Fruit fly (Drosophila melanogaster): ENCODE data around the gene 825-Oak.
A peak's percentile ranks its signal among the peaks of the same experiment; 100 is the strongest.

825-Oak gene

dm6 chr3L:19446394-19447349, 25.4 kb downstream of the 825-Oak start, which contains the start of the genes CG33062 and Chd3 (continued):
- peak; percentile 31 for TF ChIP-seq CG10209 (GFP tag; optimal IDR thresholded peaks at IDR 0.05)
- TF ChIP-seq CG13775 (GFP tag; optimal IDR thresholded peaks at IDR 0.05): peak; percentile 56
- peak; percentile 60 for TF ChIP-seq phol (tag; optimal IDR thresholded peaks at IDR 0.05)
- no peak for TF ChIP-seq CG4424 (GFP tag; optimal IDR thresholded peaks at IDR 0.05)
- TF ChIP-seq CG2120 (GFP tag; optimal IDR thresholded peaks at IDR 0.05): no peak
- no peak for TF ChIP-seq stc (GFP tag; IDR thresholded peaks at IDR 0.05)

DNA sequence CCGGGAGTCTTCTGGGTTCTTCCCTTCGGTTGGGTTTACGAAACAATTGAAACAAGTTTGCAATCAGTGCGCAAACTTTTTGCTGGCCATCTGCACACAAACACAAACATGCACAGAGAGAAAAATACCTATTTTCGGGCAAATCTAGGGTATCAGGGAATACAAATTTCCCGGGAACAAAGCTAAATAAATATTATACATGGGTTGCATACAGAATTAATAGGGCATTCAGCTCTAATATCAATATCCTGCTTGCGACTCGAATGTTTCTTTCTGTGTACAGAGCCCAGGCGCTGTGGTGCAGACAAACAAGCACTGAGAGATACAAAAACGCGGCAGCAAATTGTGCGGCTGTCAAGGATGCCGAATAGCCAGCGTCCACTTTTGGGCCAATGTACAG, 27.9 kb downstream of the 825-Oak start:
- no peak for TF ChIP-seq HmgD (GFP tag; optimal IDR thresholded peaks at IDR 0.05)
- TF ChIP-seq Pdp1 (GFP tag; optimal IDR thresholded peaks at IDR 0.05): peak in 1 of 2 experiments; percentile 31
- no peak for TF ChIP-seq da (GFP tag; optimal IDR thresholded peaks at IDR 0.05)
- TF ChIP-seq Gsc (GFP tag; IDR thresholded peaks at IDR 0.05): no peak
- no peak for TF ChIP-seq CG12942 (GFP tag; optimal IDR thresholded peaks at IDR 0.05)
- TF ChIP-seq CG8765 (GFP tag; IDR thresholded peaks at IDR 0.05): no peak
- peak; percentile 57 for TF ChIP-seq CG1603 (tag; optimal IDR thresholded peaks at IDR 0.05)
- TF ChIP-seq unpg (GFP tag; optimal IDR thresholded peaks at IDR 0.05): peak; percentile 20
- TF ChIP-seq CG7839 (tag; optimal IDR thresholded peaks at IDR 0.05): peak; percentile 42
- TF ChIP-seq Ets65A (GFP tag): peak; percentile 95
- TF ChIP-seq CG4360 (GFP tag; IDR thresholded peaks at IDR 0.05): no peak
- TF ChIP-seq CG34422 (GFP tag; IDR thresholded peaks at IDR 0.05): peak; percentile 51; the same call in 1 of the 3 replicates
- 0 out of 2 replicates have a peak, but pooled peaks have one; percentile 28 for TF ChIP-seq CG6689 (GFP tag; IDR thresholded peaks at IDR 0.05)
- peak; percentile 6 for TF ChIP-seq dmrt11E (tag; optimal IDR thresholded peaks at IDR 0.05)
- TF ChIP-seq CG17328 (GFP tag; IDR thresholded peaks at IDR 0.05): no peak
- no peak for TF ChIP-seq CG10654 (GFP tag; optimal IDR thresholded peaks at IDR 0.05)
- TF ChIP-seq z (GFP tag; IDR thresholded peaks at IDR 0.05): no peak
- 0 out of 3 replicates have a peak, but pooled peaks have one; percentile 34 for TF ChIP-seq ci (GFP tag; IDR thresholded peaks at IDR 0.05)
- no peak for TF ChIP-seq gce (GFP tag; IDR thresholded peaks at IDR 0.05)
- peak; percentile 22 for TF ChIP-seq phol (tag; optimal IDR thresholded peaks at IDR 0.05)
- TF ChIP-seq CG15269 (tag; optimal IDR thresholded peaks at IDR 0.05): peak; percentile 1
- no peak for TF ChIP-seq sima (GFP tag; optimal IDR thresholded peaks at IDR 0.05)
- no peak for TF ChIP-seq CG8924 (tag; optimal IDR thresholded peaks at IDR 0.05)
- no peak for TF ChIP-seq en (GFP tag; optimal IDR thresholded peaks at IDR 0.05)
- no peak for TF ChIP-seq Opbp (GFP tag; IDR thresholded peaks at IDR 0.05; ENCODE audit: partially characterized antibody)
- 0 out of 2 replicates have a peak, but pooled peaks have one; percentile 21 for TF ChIP-seq CG3847 (GFP tag; IDR thresholded peaks at IDR 0.05)
- TF ChIP-seq eve (GFP tag; optimal IDR thresholded peaks at IDR 0.05): no peak
- peak; percentile 38; the same call in 1 of the 2 replicates for TF ChIP-seq slbo (GFP tag; IDR thresholded peaks at IDR 0.05)
- TF ChIP-seq fd96Cb (tag; optimal IDR thresholded peaks at IDR 0.05): peak; percentile 18
- TF ChIP-seq prd (optimal IDR thresholded peaks at IDR 0.05): no peak
- TF ChIP-seq prd (GFP tag; IDR thresholded peaks at IDR 0.05): peak; percentile 70; the same call in 2 of the 3 replicates
- peak; percentile 26 for TF ChIP-seq Hmr (GFP tag; optimal IDR thresholded peaks at IDR 0.05)
- peak; percentile 14; the same call in 1 of the 2 replicates for TF ChIP-seq CG14667 (GFP tag; IDR thresholded peaks at IDR 0.05)
- TF ChIP-seq dpn (GFP tag; optimal IDR thresholded peaks at IDR 0.05): peak; percentile 4 to 33
- peak; percentile 40; the same call in 1 of the 2 replicates for TF ChIP-seq Ptx1 (GFP tag; IDR thresholded peaks at IDR 0.05)
- TF ChIP-seq grau (tag; optimal IDR thresholded peaks at IDR 0.05): peak; percentile 10
- no peak for TF ChIP-seq CG32767 (GFP tag; IDR thresholded peaks at IDR 0.05)
- no peak for TF ChIP-seq slou (GFP tag; optimal IDR thresholded peaks at IDR 0.05)
- no peak for TF ChIP-seq kay (GFP tag; optimal IDR thresholded peaks at IDR 0.05)
- TF ChIP-seq Xbp1 (GFP tag; optimal IDR thresholded peaks at IDR 0.05): peak; percentile 29
- no peak for TF ChIP-seq CG6683 (GFP tag; optimal IDR thresholded peaks at IDR 0.05)
- TF ChIP-seq Sox100B (GFP tag; optimal IDR thresholded peaks at IDR 0.05): no peak
